Fruit fly (Drosophila melanogaster): ENCODE data around the gene GAPcenA.

Gene GAPcenA

DNA sequence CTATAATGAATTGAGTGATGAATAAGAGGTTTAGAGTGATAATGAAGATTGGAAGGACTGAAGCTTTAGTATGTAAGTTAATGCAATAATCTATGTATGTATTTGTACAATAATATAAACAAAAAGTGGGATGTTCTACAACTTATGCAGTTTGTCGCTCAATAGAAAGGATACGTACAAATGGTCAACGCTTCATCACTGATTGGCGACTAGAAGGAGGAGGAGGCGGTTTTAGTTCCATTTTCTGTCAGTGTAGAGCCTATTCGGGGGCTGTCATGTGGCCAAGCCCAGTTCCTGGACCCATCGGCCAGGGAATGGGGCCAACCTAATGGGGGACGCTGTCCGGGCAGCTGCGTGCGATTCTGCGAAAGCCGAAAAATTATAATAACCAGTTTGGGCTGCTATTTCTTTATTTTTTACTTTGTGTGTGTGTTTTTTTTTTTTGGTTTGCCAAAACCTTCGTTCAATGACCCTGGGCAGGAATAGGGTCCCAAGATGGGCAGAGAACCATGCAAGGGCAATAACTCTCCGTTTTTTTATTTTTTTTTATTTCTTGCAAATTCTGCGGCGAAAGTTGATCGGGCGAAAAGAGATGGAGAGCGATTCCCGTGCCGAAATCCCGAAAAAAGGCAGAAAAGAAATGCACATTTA lies 22.5 kb downstream of the GAPcenA start (continued):
- TF ChIP-seq OdsH (GFP tag; optimal IDR thresholded peaks at IDR 0.05) (no peak), CG16779 (tag; optimal IDR thresholded peaks at IDR 0.05) (no peak), topi (GFP tag; optimal IDR thresholded peaks at IDR 0.05) (peak; percentile 83), svp (GFP tag) (peak; percentile 88), Ets21C (GFP tag; optimal IDR thresholded peaks at IDR 0.05) (peak; percentile 48), CG4318 (GFP tag; optimal IDR thresholded peaks at IDR 0.05) (no peak), pdm3 (GFP tag; optimal IDR thresholded peaks at IDR 0.05) (peak; percentile 23), achi (GFP tag; optimal IDR thresholded peaks at IDR 0.05) (no peak), cyc (GFP tag; optimal IDR thresholded peaks at IDR 0.05) (peak; percentile 77), CG6163 (GFP tag; IDR thresholded peaks at IDR 0.05) (peak; percentile 54; the same call in 1 of the 3 replicates), CG31627 (GFP tag; optimal IDR thresholded peaks at IDR 0.05) (peak; percentile 78), CG3919 (GFP tag; optimal IDR thresholded peaks at IDR 0.05) (peak; percentile 42), CG1621 (tag; optimal IDR thresholded peaks at IDR 0.05) (no peak), dsx (GFP tag; optimal IDR thresholded peaks at IDR 0.05; ENCODE audit: poor library complexity, severe bottlenecking) (no peak), CG11902 (GFP tag; optimal IDR thresholded peaks at IDR 0.05) (peak; percentile 44), spab (GFP tag; optimal IDR thresholded peaks at IDR 0.05) (no peak), Eip75B (GFP tag; optimal IDR thresholded peaks at IDR 0.05) (no peak), CG15336 (GFP tag; IDR thresholded peaks at IDR 0.05) (no peak), Sox102F (GFP tag; optimal IDR thresholded peaks at IDR 0.05) (peak; percentile 60), CG11294 (GFP tag; IDR thresholded peaks at IDR 0.05) (no peak), CG8319 (GFP tag; optimal IDR thresholded peaks at IDR 0.05) (no peak), Blimp-1 (GFP tag; optimal IDR thresholded peaks at IDR 0.05) (no peak), vri (GFP tag; optimal IDR thresholded peaks at IDR 0.05) (peak; percentile 42), CG10669 (GFP tag; optimal IDR thresholded peaks at IDR 0.05) (no peak), fkh (GFP tag; optimal IDR thresholded peaks at IDR 0.05) (no peak), Ets96B (tag; optimal IDR thresholded peaks at IDR 0.05) (no peak)

DNA sequence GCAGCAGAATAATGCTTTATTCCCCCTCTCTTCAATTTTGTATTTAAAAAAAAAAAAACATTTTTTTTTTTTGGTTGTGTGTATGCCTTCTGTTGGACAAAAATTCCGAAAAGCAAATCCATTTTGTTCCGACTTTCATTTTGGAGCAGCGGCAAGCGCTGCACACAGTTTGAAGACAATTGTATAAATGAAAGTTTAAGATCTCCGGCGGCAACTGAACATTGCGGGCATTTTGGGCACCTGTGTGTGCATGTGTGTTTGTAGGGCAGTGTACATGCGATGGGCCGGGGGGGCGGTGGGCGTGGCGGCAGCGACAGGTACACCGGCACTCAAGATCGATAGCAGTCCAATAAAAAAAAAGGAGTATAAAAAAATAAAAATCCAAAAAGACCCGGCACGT lies 23.1 kb downstream of the GAPcenA start:
- TF ChIP-seq CG8632 (GFP tag; optimal IDR thresholded peaks at IDR 0.05) (no peak), Sox102F (GFP tag; optimal IDR thresholded peaks at IDR 0.05) (peak; percentile 0), CG15336 (GFP tag; IDR thresholded peaks at IDR 0.05) (no peak), Blimp-1 (GFP tag; optimal IDR thresholded peaks at IDR 0.05) (peak; percentile 79), CG6854 (GFP tag; optimal IDR thresholded peaks at IDR 0.05) (peak; percentile 18), Eip78C (GFP tag) (peak; percentile 8), Hr39 (GFP tag; optimal IDR thresholded peaks at IDR 0.05) (no peak), vri (GFP tag; optimal IDR thresholded peaks at IDR 0.05) (no peak), svp (GFP tag) (peak; percentile 50), Hr4 (GFP tag; optimal IDR thresholded peaks at IDR 0.05) (no peak), pdm3 (GFP tag; optimal IDR thresholded peaks at IDR 0.05) (no peak), CG31627 (GFP tag; optimal IDR thresholded peaks at IDR 0.05) (no peak), fkh (GFP tag; optimal IDR thresholded peaks at IDR 0.05) (no peak), achi (GFP tag; optimal IDR thresholded peaks at IDR 0.05) (no peak), CG3919 (GFP tag; optimal IDR thresholded peaks at IDR 0.05) (no peak), CG7368 (GFP tag; optimal IDR thresholded peaks at IDR 0.05) (no peak), CG34406 (GFP tag; optimal IDR thresholded peaks at IDR 0.05) (no peak), cyc (GFP tag; optimal IDR thresholded peaks at IDR 0.05) (no peak), dsx (GFP tag; optimal IDR thresholded peaks at IDR 0.05; ENCODE audit: poor library complexity, severe bottlenecking) (no peak), CG8119 (GFP tag; IDR thresholded peaks at IDR 0.05) (no peak)

DNA sequence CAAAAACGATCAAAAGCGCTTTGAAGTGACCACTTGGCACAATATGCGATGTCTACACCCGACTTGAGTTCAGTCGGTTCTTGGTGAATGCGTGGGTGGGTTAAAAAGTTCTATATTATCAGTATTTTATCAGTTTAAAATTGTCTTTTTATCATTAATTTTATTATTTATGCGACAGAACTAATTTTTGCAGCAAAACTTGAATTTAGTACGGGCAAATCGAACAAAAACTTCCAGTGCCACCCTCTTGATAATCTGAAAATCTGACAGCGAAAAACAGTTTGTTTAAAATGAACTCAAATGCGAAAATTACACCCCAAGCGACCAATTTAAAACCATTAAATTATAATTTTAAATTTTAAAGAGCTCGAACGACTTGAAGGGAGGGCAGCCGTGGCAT lies 24.6 kb downstream of the GAPcenA start:
- TF ChIP-seq net (GFP tag; optimal IDR thresholded peaks at IDR 0.05) (no peak), Eip78C (GFP tag) (peak; percentile 80), pdm3 (GFP tag; optimal IDR thresholded peaks at IDR 0.05) (peak; percentile 10), Met (GFP tag; optimal IDR thresholded peaks at IDR 0.05) (peak; percentile 73), svp (GFP tag) (peak; percentile 86), CG31627 (GFP tag; optimal IDR thresholded peaks at IDR 0.05) (peak; percentile 66), fd85E (GFP tag; optimal IDR thresholded peaks at IDR 0.05) (no peak), Ets21C (GFP tag; optimal IDR thresholded peaks at IDR 0.05) (peak; percentile 54), Lpt (GFP tag; optimal IDR thresholded peaks at IDR 0.05) (no peak), CG15336 (GFP tag; IDR thresholded peaks at IDR 0.05) (no peak), Smox (GFP tag; optimal IDR thresholded peaks at IDR 0.05) (peak; percentile 64), Blimp-1 (GFP tag; optimal IDR thresholded peaks at IDR 0.05) (peak; percentile 9), CG32006 (GFP tag; optimal IDR thresholded peaks at IDR 0.05) (no peak), Sox15 (GFP tag; optimal IDR thresholded peaks at IDR 0.05) (no peak), acj6 (GFP tag; optimal IDR thresholded peaks at IDR 0.05) (peak; percentile 10), CG9139 (GFP tag; optimal IDR thresholded peaks at IDR 0.05) (no peak), Sox14 (GFP tag; optimal IDR thresholded peaks at IDR 0.05) (peak; percentile 44), CG8632 (GFP tag; optimal IDR thresholded peaks at IDR 0.05) (peak; percentile 4), cyc (GFP tag; optimal IDR thresholded peaks at IDR 0.05) (peak; percentile 51), Sox102F (GFP tag; optimal IDR thresholded peaks at IDR 0.05) (peak; percentile 70), eg (GFP tag; IDR thresholded peaks at IDR 0.05) (no peak), CG11294 (GFP tag; IDR thresholded peaks at IDR 0.05) (no peak), Eip93F (GFP tag; optimal IDR thresholded peaks at IDR 0.05) (no peak), CG3919 (GFP tag; optimal IDR thresholded peaks at IDR 0.05) (peak; percentile 4)
